Worm (Caenorhabditis elegans) whole organism, L4 larva: ENCODE data around the gene srbc-50.

Experiments used
- R02D3.7 ChIP-seq: fragments of 150-350 bp; sonication (generic microtip); optimal IDR thresholded peaks from 3 replicates; lab custom pipeline; 2014; ENCODE audit warnings: missing biosample characterization, missing genetic modification characterization
- aly-2 ChIP-seq: sonication (generic microtip); optimal IDR thresholded peaks from 2 replicates; lab custom pipeline; 2018; ENCODE audit warnings: missing biosample characterization, missing genetic modification characterization
- ama-1 ChIP-seq: fragments of 150-350 bp; optimal IDR thresholded peaks from 2 replicates; lab custom pipeline; 2014; ENCODE audit warnings: inconsistent platforms, mixed read lengths
- ces-1 ChIP-seq: fragments of 150-350 bp; sonication (generic microtip); optimal IDR thresholded peaks from 4 replicates; lab custom pipeline; 2014; ENCODE audit warnings: missing biosample characterization, missing genetic modification reagents, missing genetic modification characterization
- dpl-1 ChIP-seq: fragments of 150-350 bp; optimal IDR thresholded peaks from 2 replicates; lab custom pipeline; 2014; ENCODE audit warnings: missing biosample characterization, missing genetic modification reagents, missing genetic modification characterization
- fkh-10 ChIP-seq: fragments of 150-350 bp; optimal IDR thresholded peaks from 2 replicates; lab custom pipeline; 2014; ENCODE audit warnings: missing biosample characterization, missing genetic modification reagents, missing genetic modification characterization
- madf-5 ChIP-seq, 2 experiments: fragments of 200-800 bp; sonication (Bioruptor generic); IDR thresholded peaks; 2 replicates each; pipeline ENCODE4 v1.3.6; 2022; ENCODE audit warnings: missing compliant biosample characterization in 2 of 2, missing genetic modification characterization in 2 of 2
- mdl-1 ChIP-seq, 2 experiments: fragments of 150-350 bp in 1 of 2; sonication (generic microtip) in 1 of 2; optimal IDR thresholded peaks; 2 replicates each; lab custom pipeline; 2014 to 2017; ENCODE audit warnings: missing biosample characterization in 2 of 2, missing genetic modification characterization in 2 of 2
- nhr-28 ChIP-seq: fragments of 150-350 bp; optimal IDR thresholded peaks from 2 replicates; lab custom pipeline; 2014; ENCODE audit warnings: missing biosample characterization, missing genetic modification characterization
- snpc-1.2 ChIP-seq: fragments of 200-800 bp; sonication (Bioruptor generic); IDR thresholded peaks from 2 replicates; pipeline ENCODE4 v1.3.6; 2022; ENCODE audit warnings: missing genetic modification reagents, missing genetic modification characterization, missing compliant biosample characterization

DNA sequence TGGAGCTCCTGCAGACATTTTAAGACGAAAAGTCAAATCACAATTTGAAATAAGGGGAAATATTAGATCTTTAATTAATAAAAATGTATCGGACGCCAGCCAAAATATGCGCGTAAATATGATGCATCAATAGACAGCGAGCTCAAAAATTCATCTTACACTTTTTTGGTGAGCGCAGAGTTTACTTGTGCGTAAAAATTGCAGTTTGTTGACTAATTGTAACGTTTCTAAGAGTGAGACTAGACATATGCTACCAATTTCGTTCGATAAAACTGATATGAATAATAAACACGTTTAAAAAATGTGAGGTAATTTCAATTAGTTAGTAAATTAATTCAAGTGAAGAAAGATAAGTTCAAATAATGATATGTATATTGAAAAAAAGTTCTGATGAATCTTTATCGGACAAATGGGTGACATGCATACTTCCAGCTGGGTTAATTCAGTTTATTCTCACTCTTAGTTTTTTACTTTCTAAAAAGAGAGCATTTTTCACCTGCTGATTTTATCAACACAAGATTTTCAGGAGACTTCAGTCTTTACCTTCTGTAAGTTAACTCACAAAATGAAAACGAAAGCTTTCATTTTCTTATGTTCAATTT lies 45.5 kb downstream of the srbc-50 start, which contains the start of the genes nhr-285 and irld-52:
- TF ChIP-seq mdl-1 (tag; optimal IDR thresholded peaks at IDR 0.05; lab: Kevin White, UChicago) (no peak), madf-5 (GFP tag; IDR thresholded peaks at IDR 0.05; lab: Robert Waterston, UW) (no peak), fkh-10 (no peak), aly-2 (tag; lab: Kevin White, UChicago) (no peak), R02D3.7 (no peak), snpc-1.2 (GFP tag; lab: Robert Waterston, UW) (no peak), nhr-28 (tag; lab: Kevin White, UChicago) (no peak), dpl-1 (no peak), ama-1 (lab: Kevin White, UChicago) (no peak), ces-1 (GFP tag; lab: Kevin White, UChicago) (no peak)
